Worm (Caenorhabditis elegans) whole organism, L4/young adult: Measurements from ENCODE around the gene K01A2.10.

Source experiments
- W03F9.2 ChIP-seq: fragments of 150-350 bp; optimal IDR thresholded peaks from 2 replicates; lab custom pipeline; 2014; ENCODE audit warnings: missing biosample characterization, missing genetic modification characterization
- dao-5 ChIP-seq: sonication (generic microtip); optimal IDR thresholded peaks from 2 replicates; lab custom pipeline; 2016; ENCODE audit warnings: missing genotype, missing genetic modification characterization, moderate library complexity, missing compliant biosample characterization
- him-1 ChIP-seq: sonication (generic microtip); optimal IDR thresholded peaks from 2 replicates; lab custom pipeline; 2016; ENCODE audit warnings: missing genotype, missing genetic modification reagents, missing genetic modification characterization, missing compliant biosample characterization

- TF ChIP-seq W03F9.2 (tag; lab: Kevin White, UChicago) (no peak), dao-5 (tag; lab: Kevin White, UChicago) (no peak), him-1 (tag; lab: Kevin White, UChicago) (no peak)
Measured at ce11 chrII:321183-321582, 1.7 kb downstream of the K01A2.10 start.
